Worm (Caenorhabditis elegans): Measurements from ENCODE around the gene F38B2.6.

DNA sequence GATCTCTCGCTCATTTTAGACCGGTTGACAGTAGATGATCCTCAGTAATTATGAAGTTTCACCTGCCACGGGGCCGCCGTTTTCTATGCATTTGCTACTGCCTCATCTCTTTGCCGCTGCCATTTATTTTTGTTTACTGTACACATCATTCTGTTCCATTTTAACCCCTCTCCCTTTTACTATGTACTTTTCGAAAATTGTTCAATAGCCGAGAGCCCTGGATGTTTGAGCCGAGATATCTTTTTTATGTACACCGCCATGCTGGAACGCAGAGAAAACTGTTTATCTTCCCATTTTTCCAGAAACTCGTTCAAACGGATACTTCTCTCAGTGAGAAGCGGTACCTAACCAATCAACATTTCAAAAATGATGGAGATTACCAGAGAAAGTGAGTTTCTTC is 10.2 kb downstream of the F38B2.6 start, which contains the start of gene ifa-1:
- TF ChIP-seq nhr-28 (tag; optimal IDR thresholded peaks at IDR 0.05) (no peak), pqm-1 (tag; optimal IDR thresholded peaks at IDR 0.05) (no peak)
